Worm (Caenorhabditis elegans) whole organism, L3 larva: Measurements from ENCODE around the gene F15H10.8.

Experiments
- daf-12 ChIP-seq: fragments of 150-350 bp; optimal IDR thresholded peaks from 2 replicates; lab custom pipeline; 2014; ENCODE audit warnings: missing biosample characterization, missing genetic modification reagents, missing genetic modification characterization
- nhr-76 ChIP-seq: fragments of 150-350 bp; sonication (generic microtip); optimal IDR thresholded peaks from 5 replicates; lab custom pipeline; 2014; ENCODE audit warnings: missing biosample characterization, missing genetic modification characterization
- unc-62 ChIP-seq: fragments of 150-350 bp; sonication (generic microtip); optimal IDR thresholded peaks from 4 replicates; lab custom pipeline; 2014; ENCODE audit warnings: missing biosample characterization, missing genetic modification reagents, missing genetic modification characterization

DNA sequence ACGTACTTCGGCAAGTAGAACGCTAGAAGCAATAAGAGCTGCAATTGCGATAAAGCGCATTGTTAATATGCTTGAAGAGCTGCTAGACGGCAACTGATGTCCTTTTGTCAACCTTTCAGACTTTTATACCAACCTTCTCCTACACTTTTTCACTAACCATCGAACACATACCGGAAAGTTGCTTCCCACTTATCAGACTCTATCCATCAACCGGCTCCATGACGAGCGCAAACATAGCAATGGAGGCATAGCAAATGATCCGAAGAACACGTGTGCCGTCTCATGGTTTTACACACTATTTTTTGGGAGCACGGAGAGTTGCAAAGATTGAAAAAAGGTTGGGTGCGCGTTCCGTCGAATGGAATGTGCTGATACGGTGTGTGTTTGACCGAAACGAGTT, 21.0 kb downstream of the F15H10.8 start, which contains the start of gene abu-1:
- TF ChIP-seq unc-62 (no peak), daf-12 (no peak), nhr-76 (tag; lab: Kevin White, UChicago) (no peak)
